Fruit fly (Drosophila melanogaster) whole organism, embryonic: ENCODE data around the gene CG10324.

Experiments used
- B-H2 ChIP-seq: fragments of 200-800 bp; sonication (Bioruptor generic); optimal IDR thresholded peaks from 2 replicates; lab custom pipeline; 2018; ENCODE audit warnings: missing biosample characterization, mild to moderate bottlenecking, missing genetic modification characterization
- CG11504 ChIP-seq: fragments of 200-800 bp; sonication (Bioruptor generic); optimal IDR thresholded peaks from 3 replicates; lab custom pipeline; 2019; ENCODE audit warnings: missing biosample characterization, mild to moderate bottlenecking, missing genetic modification characterization, moderate library complexity
- CG15514 ChIP-seq: fragments of 200-800 bp; sonication (Bioruptor generic); optimal IDR thresholded peaks from 3 replicates; lab custom pipeline; 2017; ENCODE audit warnings: missing biosample characterization, missing genetic modification characterization, mild to moderate bottlenecking, moderate library complexity, missing genetic modification reagents
- CG16813 ChIP-seq: fragments of 200-800 bp; sonication (Bioruptor generic); IDR thresholded peaks from 3 replicates; pipeline ENCODE4 v1.3.6; 2022; ENCODE audit warnings: missing biosample characterization, missing genetic modification characterization; ENCODE audit not compliant: partially characterized antibody
- CG17361 ChIP-seq: fragments of 200-800 bp; sonication (Bioruptor generic); IDR thresholded peaks from 3 replicates; pipeline ENCODE4 v1.3.6; 2022; ENCODE audit warnings: missing biosample characterization, missing genetic modification characterization
- CG33557 ChIP-seq: fragments of 200-800 bp; sonication (Bioruptor generic); optimal IDR thresholded peaks from 2 replicates; lab custom pipeline; 2019; ENCODE audit warnings: missing biosample characterization, mild to moderate bottlenecking, missing genetic modification characterization, moderate library complexity
- CG42726 ChIP-seq: fragments of 200-800 bp; sonication (Bioruptor generic); IDR thresholded peaks from 2 replicates; pipeline ENCODE4 v1.3.6; 2022; ENCODE audit warnings: missing biosample characterization, missing genetic modification characterization; ENCODE audit not compliant: partially characterized antibody
- CG5245 ChIP-seq: fragments of 200-800 bp; sonication (Bioruptor generic); optimal IDR thresholded peaks from 3 replicates; lab custom pipeline; 2016; ENCODE audit warnings: missing biosample characterization, missing genetic modification characterization
- CG6683 ChIP-seq: fragments of 200-800 bp; sonication (Bioruptor generic); optimal IDR thresholded peaks from 2 replicates; lab custom pipeline; 2017; ENCODE audit warnings: missing biosample characterization, mild to moderate bottlenecking, missing genetic modification characterization, missing genetic modification reagents
- CG7271 ChIP-seq: fragments of 200-800 bp; sonication (Bioruptor generic); optimal IDR thresholded peaks from 2 replicates; lab custom pipeline; 2018; ENCODE audit warnings: missing biosample characterization, mild to moderate bottlenecking, missing genetic modification characterization, moderate library complexity
- CG8388 ChIP-seq: fragments of 200-800 bp; sonication (Bioruptor generic); optimal IDR thresholded peaks from 2 replicates; lab custom pipeline; 2019; ENCODE audit warnings: missing biosample characterization, mild to moderate bottlenecking, missing genetic modification characterization, moderate library complexity
- CG9727 ChIP-seq: fragments of 200-800 bp; sonication (Bioruptor generic); optimal IDR thresholded peaks from 3 replicates; lab custom pipeline; 2017; ENCODE audit warnings: missing biosample characterization, mild to moderate bottlenecking, missing genetic modification characterization
- CHES-1-like ChIP-seq: fragments of 200-800 bp; sonication (Bioruptor generic); optimal IDR thresholded peaks from 2 replicates; lab custom pipeline; 2016; ENCODE audit warnings: missing biosample characterization, missing genetic modification characterization
- CoRest ChIP-seq: fragments of 200-800 bp; sonication (Bioruptor generic); optimal IDR thresholded peaks from 3 replicates; lab custom pipeline; 2018; ENCODE audit warnings: missing biosample characterization, mild to moderate bottlenecking, missing genetic modification characterization, moderate library complexity
- CrebB ChIP-seq: fragments of 200-800 bp; sonication (Bioruptor generic); optimal IDR thresholded peaks from 3 replicates; lab custom pipeline; 2018; ENCODE audit warnings: missing biosample characterization, mild to moderate bottlenecking, missing genetic modification characterization
- Fer3 ChIP-seq: fragments of 200-800 bp; sonication (Bioruptor generic); optimal IDR thresholded peaks from 2 replicates; lab custom pipeline; 2018; ENCODE audit warnings: missing biosample characterization, mild to moderate bottlenecking, missing genetic modification characterization, moderate library complexity
- HLH3B ChIP-seq: fragments of 200-800 bp; sonication (Bioruptor generic); IDR thresholded peaks from 2 replicates; pipeline ENCODE4 v1.3.6; 2022; ENCODE audit warnings: missing biosample characterization, missing genetic modification characterization
- HmgD ChIP-seq: fragments of 200-800 bp; sonication (Bioruptor generic); optimal IDR thresholded peaks from 3 replicates; lab custom pipeline; 2016; ENCODE audit warnings: missing biosample characterization, missing genetic modification characterization
- MESR4 ChIP-seq: fragments of 200-800 bp; sonication (Bioruptor generic); optimal IDR thresholded peaks from 2 replicates; lab custom pipeline; 2018; ENCODE audit warnings: missing biosample characterization, mild to moderate bottlenecking, missing genetic modification characterization, moderate library complexity
- Side ChIP-seq: fragments of 200-800 bp; sonication (Bioruptor generic); optimal IDR thresholded peaks from 2 replicates; lab custom pipeline; 2016; ENCODE audit warnings: missing biosample characterization, missing genetic modification characterization
- Sry-δ ChIP-seq: fragments of 200-800 bp; sonication (Bioruptor generic); optimal IDR thresholded peaks from 2 replicates; lab custom pipeline; 2016; ENCODE audit warnings: missing biosample characterization, missing genetic modification characterization
- Vsx1 ChIP-seq: fragments of 200-800 bp; sonication (Bioruptor generic); optimal IDR thresholded peaks from 2 replicates; lab custom pipeline; 2017; ENCODE audit warnings: missing biosample characterization, mild to moderate bottlenecking, missing genetic modification characterization, missing genetic modification reagents
- cato ChIP-seq: fragments of 200-800 bp; sonication (Bioruptor generic); optimal IDR thresholded peaks from 2 replicates; lab custom pipeline; 2016; ENCODE audit warnings: missing biosample characterization, missing genetic modification characterization, borderline replicate concordance
- caup ChIP-seq: fragments of 200-800 bp; sonication (Bioruptor generic); optimal IDR thresholded peaks from 3 replicates; lab custom pipeline; 2017; ENCODE audit warnings: missing biosample characterization, mild to moderate bottlenecking, missing genetic modification characterization, moderate library complexity; ENCODE audit not compliant: severe bottlenecking
- disco-r ChIP-seq: fragments of 200-800 bp; sonication (Bioruptor generic); optimal IDR thresholded peaks from 2 replicates; lab custom pipeline; 2016; ENCODE audit warnings: missing biosample characterization, missing genetic modification characterization
- ftz-f1 ChIP-seq: fragments of 200-800 bp; sonication (Bioruptor generic); optimal IDR thresholded peaks from 2 replicates; lab custom pipeline; 2016; ENCODE audit warnings: missing biosample characterization, missing genetic modification characterization
- gem ChIP-seq: fragments of 200-800 bp; sonication (Bioruptor generic); optimal IDR thresholded peaks from 2 replicates; lab custom pipeline; 2019; ENCODE audit warnings: missing biosample characterization, mild to moderate bottlenecking, missing genetic modification characterization, moderate library complexity
- ind ChIP-seq: fragments of 200-800 bp; sonication (Bioruptor generic); optimal IDR thresholded peaks from 3 replicates; lab custom pipeline; 2016; ENCODE audit warnings: missing biosample characterization, missing genetic modification characterization
- insv ChIP-seq, 2 experiments: fragments of 200-800 bp; sonication (Bioruptor generic); optimal IDR thresholded peaks; 3 replicates each; lab custom pipeline; 2016 to 2018; ENCODE audit warnings: missing biosample characterization in 2 of 2, missing genetic modification characterization in 2 of 2
- jigr1 ChIP-seq: fragments of 200-800 bp; sonication (Bioruptor generic); IDR thresholded peaks from 3 replicates; pipeline ENCODE4 v1.3.6; 2022; ENCODE audit warnings: missing biosample characterization, missing genetic modification characterization
- kay ChIP-seq: fragments of 200-800 bp; sonication (Bioruptor generic); optimal IDR thresholded peaks from 2 replicates; lab custom pipeline; 2016; ENCODE audit warnings: missing biosample characterization, missing genetic modification characterization
- lab ChIP-seq: fragments of 200-800 bp; sonication (Bioruptor generic); optimal IDR thresholded peaks from 3 replicates; lab custom pipeline; 2017; ENCODE audit warnings: missing biosample characterization, missing genetic modification characterization, mild to moderate bottlenecking, moderate library complexity, missing genetic modification reagents
- lbe ChIP-seq: fragments of 200-800 bp; sonication (Bioruptor generic); optimal IDR thresholded peaks from 2 replicates; lab custom pipeline; 2016; ENCODE audit warnings: missing biosample characterization, mild to moderate bottlenecking, missing genetic modification characterization
- lmd ChIP-seq: fragments of 200-800 bp; sonication (Bioruptor generic); IDR thresholded peaks from 2 replicates; pipeline ENCODE4 v1.3.6; 2022; ENCODE audit warnings: missing biosample characterization, missing genetic modification characterization
- mld ChIP-seq: fragments of 200-800 bp; sonication (Bioruptor generic); IDR thresholded peaks from 3 replicates; pipeline ENCODE4 v1.3.6; 2022; ENCODE audit warnings: missing biosample characterization, missing genetic modification characterization; ENCODE audit not compliant: partially characterized antibody
- nau ChIP-seq: fragments of 200-800 bp; sonication (Bioruptor generic); optimal IDR thresholded peaks from 3 replicates; lab custom pipeline; 2017; ENCODE audit warnings: missing biosample characterization, mild to moderate bottlenecking, missing genetic modification characterization, missing genetic modification reagents
- otp ChIP-seq: fragments of 200-800 bp; sonication (Bioruptor generic); IDR thresholded peaks from 3 replicates; pipeline ENCODE4, ENCODE4 v1.3.6; 2022; ENCODE audit warnings: missing biosample characterization, missing genetic modification characterization
- phol ChIP-seq: fragments of 200-800 bp; sonication (Bioruptor generic); optimal IDR thresholded peaks from 3 replicates; lab custom pipeline; 2018; ENCODE audit warnings: missing biosample characterization, mild to moderate bottlenecking, missing genetic modification characterization, moderate library complexity
- tgo ChIP-seq: fragments of 200-800 bp; sonication (Bioruptor generic); IDR thresholded peaks from 3 replicates; pipeline ENCODE4 v1.3.6; 2022; ENCODE audit warnings: missing biosample characterization, missing genetic modification characterization
- tin ChIP-seq: fragments of 200-800 bp; sonication (Bioruptor generic); optimal IDR thresholded peaks from 3 replicates; lab custom pipeline; 2016; ENCODE audit warnings: missing biosample characterization, missing genetic modification characterization
- tio ChIP-seq: fragments of 200-800 bp; sonication (Bioruptor generic); optimal IDR thresholded peaks from 2 replicates; lab custom pipeline; 2017; ENCODE audit warnings: missing biosample characterization, missing genetic modification characterization, inconsistent platforms
- tna ChIP-seq: fragments of 200-800 bp; sonication (Bioruptor generic); IDR thresholded peaks from 2 replicates; pipeline ENCODE4 v1.3.6; 2022; ENCODE audit warnings: missing biosample characterization, missing genetic modification characterization; ENCODE audit not compliant: partially characterized antibody
- trem ChIP-seq: fragments of 200-800 bp; optimal IDR thresholded peaks from 3 replicates; lab custom pipeline; 2019; ENCODE audit warnings: missing biosample characterization, mild to moderate bottlenecking, missing genetic modification characterization, moderate library complexity
- unc-4 ChIP-seq: fragments of 200-800 bp; sonication (Bioruptor generic); IDR thresholded peaks from 2 replicates; pipeline ENCODE4 v1.3.6; 2022; ENCODE audit warnings: missing biosample characterization, missing genetic modification characterization; ENCODE audit not compliant: partially characterized antibody
- vnd ChIP-seq: fragments of 200-800 bp; sonication (Bioruptor generic); IDR thresholded peaks from 3 replicates; pipeline ENCODE4 v1.3.6; 2022; ENCODE audit warnings: missing biosample characterization, missing genetic modification characterization; ENCODE audit not compliant: partially characterized antibody
- zfh1 ChIP-seq: fragments of 200-800 bp; sonication (Bioruptor generic); IDR thresholded peaks from 3 replicates; pipeline ENCODE4 v1.3.6; 2022; ENCODE audit warnings: missing biosample characterization, missing genetic modification characterization
- zfh2 ChIP-seq: fragments of 200-800 bp; sonication (Bioruptor generic); optimal IDR thresholded peaks from 2 replicates; lab custom pipeline; 2016; ENCODE audit warnings: missing biosample characterization, missing genetic modification characterization

Gene CG10324

DNA sequence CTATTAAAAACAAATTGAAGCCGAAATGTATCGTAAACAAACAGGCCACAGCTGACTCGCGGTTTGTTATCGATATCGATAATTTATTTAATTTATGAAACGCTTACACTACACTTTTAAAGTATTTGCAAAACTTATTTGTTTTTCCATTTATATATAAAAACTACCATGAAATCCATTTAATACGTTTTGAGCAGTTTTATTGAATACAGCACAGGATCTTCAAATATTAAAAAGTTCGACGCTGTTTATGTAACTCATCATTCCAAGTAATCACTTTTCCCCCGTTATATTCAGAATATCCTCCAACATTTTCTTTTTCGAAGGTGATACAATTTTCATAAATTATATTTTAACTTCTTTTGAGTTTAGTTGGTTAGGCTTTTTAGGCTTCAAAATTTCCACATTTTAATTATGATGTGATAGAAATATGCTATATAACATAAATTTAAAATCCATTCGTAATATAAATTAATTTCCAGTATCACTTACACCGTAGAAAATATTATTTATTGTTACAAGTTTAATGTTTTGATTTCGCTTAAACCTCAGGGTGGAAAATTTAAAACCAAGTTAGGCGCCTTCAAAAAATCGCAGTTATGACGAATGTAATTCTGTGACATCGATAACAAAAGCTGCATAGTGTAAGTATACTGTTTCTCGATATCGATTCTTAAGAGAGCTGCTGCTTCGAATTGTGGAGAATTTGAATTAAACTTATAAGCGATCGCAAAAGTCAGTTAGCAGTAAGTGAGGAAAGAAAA lies at the start of gene CG10324, which contains the start of gene CCT3 (continued):
- TF ChIP-seq Fer3 (peak; percentile 78), tna (GFP tag; lab: Robert Waterston, UW) (peak; percentile 56), MESR4 (GFP tag; lab: Kevin White, UChicago) (no peak), zfh1 (GFP tag; lab: Robert Waterston, UW) (peak; percentile 66; the same call in 2 of the 3 replicates), otp (GFP tag; lab: Robert Waterston, UW) (no peak), CrebB (tag; lab: Kevin White, UChicago) (peak; percentile 19), Vsx1 (GFP tag; lab: Kevin White, UChicago) (no peak), caup (GFP tag; lab: Kevin White, UChicago) (peak; percentile 53), cato (GFP tag; lab: Kevin White, UChicago) (peak; percentile 44), CG8388 (GFP tag; lab: Kevin White, UChicago) (peak; percentile 55), CHES-1-like (GFP tag; lab: Kevin White, UChicago) (no peak), tio (GFP tag; lab: Kevin White, UChicago) (no peak), trem (tag; lab: Kevin White, UChicago) (peak; percentile 46), CG7271 (tag; lab: Kevin White, UChicago) (no peak), CoRest (tag; lab: Kevin White, UChicago) (peak; percentile 87), tgo (peak; percentile 47; the same call in 1 of the 3 replicates), CG6683 (GFP tag; lab: Kevin White, UChicago) (peak; percentile 2), HLH3B (GFP tag; lab: Robert Waterston, UW) (peak; percentile 63), CG42726 (GFP tag; lab: Robert Waterston, UW) (no peak; the same call in 1 of the 2 replicates), HmgD (GFP tag; lab: Kevin White, UChicago) (no peak), CG15514 (GFP tag; lab: Kevin White, UChicago) (peak; percentile 35), CG9727 (peak; percentile 63), kay (no peak), phol (tag; lab: Kevin White, UChicago) (peak; percentile 84), vnd (GFP tag; lab: Robert Waterston, UW) (peak; percentile 77), lbe (no peak), lab (GFP tag; lab: Kevin White, UChicago) (no peak), lmd (GFP tag; lab: Robert Waterston, UW) (peak; percentile 55), mld (GFP tag; lab: Robert Waterston, UW) (no peak), jigr1 (GFP tag; lab: Robert Waterston, UW) (no peak), tin (GFP tag; lab: Kevin White, UChicago) (peak; percentile 50), B-H2 (GFP tag; lab: Kevin White, UChicago) (peak; percentile 73), CG16813 (GFP tag; lab: Robert Waterston, UW) (peak; percentile 70), nau (GFP tag; lab: Kevin White, UChicago) (no peak), disco-r (GFP tag; lab: Kevin White, UChicago) (no peak), unc-4 (GFP tag; lab: Robert Waterston, UW) (peak; percentile 67), Side (GFP tag; lab: Kevin White, UChicago) (peak; percentile 11), CG11504 (no peak), gem (tag; lab: Kevin White, UChicago) (peak; percentile 85), CG33557 (GFP tag; lab: Kevin White, UChicago) (peak; percentile 65), CG5245 (GFP tag; lab: Kevin White, UChicago) (no peak), insv (GFP tag; optimal IDR thresholded peaks at IDR 0.05; lab: Kevin White, UChicago) (peak in 1 of 2 experiments; percentile 37), zfh2 (GFP tag; lab: Kevin White, UChicago) (peak; percentile 42), ind (GFP tag; lab: Kevin White, UChicago) (peak; percentile 59), Sry-δ (GFP tag; lab: Kevin White, UChicago) (peak; percentile 71), ftz-f1 (GFP tag; lab: Kevin White, UChicago) (no peak), CG17361 (GFP tag; lab: Robert Waterston, UW) (peak; percentile 87)
